Fruit fly (Drosophila melanogaster) Kc167 (cell line): ENCODE results near the gene wit.

Experiments
- Sin3A ChIP-seq: fragments of >200 bp; optimal IDR thresholded peaks from 2 replicates; lab custom pipeline; 2018; ENCODE audit warnings: missing external identifiers
- psq ChIP-seq: fragments of >200 bp; optimal IDR thresholded peaks from 2 replicates; lab custom pipeline; 2017; ENCODE audit warnings: missing external identifiers

- TF ChIP-seq Sin3A (lab: Kevin White, UChicago) = no peak
- peak; percentile 94 for TF ChIP-seq psq
Observed at dm6 chr3L:4103258-4104247, 32.0 kb upstream of the wit start, which contains the start of gene Fit1.
